Worm (Caenorhabditis elegans): ENCODE data around the gene T28D6.7.

The T28D6.7 gene

DNA sequence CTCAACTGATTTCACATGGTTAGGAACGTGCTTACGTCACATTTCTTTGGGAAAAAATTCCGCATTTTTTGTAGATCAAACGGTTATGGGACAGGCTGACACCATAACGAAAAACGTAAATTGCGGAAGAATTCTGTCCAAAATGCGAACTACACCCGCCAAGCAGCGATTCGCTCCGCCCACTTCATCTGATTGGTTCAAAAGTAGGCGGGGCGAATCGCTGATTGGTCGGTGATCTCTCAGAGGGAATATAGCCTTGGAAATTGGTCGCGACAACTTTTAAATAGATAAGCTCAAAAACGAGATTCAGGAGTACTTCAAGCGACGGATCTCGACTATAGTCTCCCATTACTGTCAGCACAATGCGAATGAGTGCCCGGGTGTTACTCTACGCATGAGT, 8.7 kb downstream of the T28D6.7 start:
- TF ChIP-seq F13C5.2 (tag; optimal IDR thresholded peaks at IDR 0.05) (no peak), tbx-11 (GFP tag; IDR thresholded peaks at IDR 0.05) (no peak), hmbx-1 (tag; optimal IDR thresholded peaks at IDR 0.05) (no peak), scrt-1 (GFP tag; IDR thresholded peaks at IDR 0.05) (no peak), B0310.2 (tag; optimal IDR thresholded peaks at IDR 0.05) (no peak), sea-1 (GFP tag; conservative IDR thresholded peaks at IDR 0.05) (no peak), ets-7 (tag; optimal IDR thresholded peaks at IDR 0.05) (no peak), hmg-4 (GFP tag; optimal IDR thresholded peaks at IDR 0.05) (no peak), pes-1 (GFP tag; IDR thresholded peaks at IDR 0.05) (no peak), tbx-37 (GFP tag; conservative IDR thresholded peaks at IDR 0.05) (no peak), aly-1 (tag; optimal IDR thresholded peaks at IDR 0.05) (no peak), flt-1 (GFP tag; IDR thresholded peaks at IDR 0.05) (no peak), hnd-1 (tag; optimal IDR thresholded peaks at IDR 0.05) (no peak)

DNA sequence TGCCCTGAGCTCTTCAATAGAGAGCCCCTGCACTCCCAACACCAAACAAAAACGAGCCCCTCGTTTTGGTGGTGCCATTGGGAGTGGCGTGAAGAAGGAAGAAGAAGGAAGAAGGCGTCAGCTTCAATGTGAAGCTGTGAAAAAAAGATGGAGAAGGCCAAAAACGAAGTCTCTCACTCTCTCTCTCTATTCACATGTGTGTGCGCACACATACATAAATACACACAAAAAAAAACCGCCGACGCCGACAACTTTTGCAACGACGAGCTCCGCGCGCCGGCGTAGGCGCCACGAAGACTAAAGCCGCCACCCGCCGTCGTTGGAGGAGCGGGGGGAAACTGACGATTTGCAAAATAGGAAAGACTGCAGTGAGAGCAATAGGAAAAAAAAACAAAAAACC, 10.2 kb downstream of the T28D6.7 start:
- TF ChIP-seq B0310.2 (tag; optimal IDR thresholded peaks at IDR 0.05): no peak
- TF ChIP-seq pes-1 (GFP tag; IDR thresholded peaks at IDR 0.05): no peak
- TF ChIP-seq tra-4 (tag; optimal IDR thresholded peaks at IDR 0.05): no peak
- TF ChIP-seq flt-1 (GFP tag; IDR thresholded peaks at IDR 0.05): no peak
- TF ChIP-seq sea-1 (GFP tag; conservative IDR thresholded peaks at IDR 0.05): no peak
- TF ChIP-seq hmg-4 (GFP tag; optimal IDR thresholded peaks at IDR 0.05): no peak
- no peak for TF ChIP-seq tbx-11 (GFP tag; IDR thresholded peaks at IDR 0.05)
- no peak for TF ChIP-seq ama-1 (optimal IDR thresholded peaks at IDR 0.05)
- TF ChIP-seq hnd-1 (tag; optimal IDR thresholded peaks at IDR 0.05): no peak
- TF ChIP-seq ceh-36 (tag; optimal IDR thresholded peaks at IDR 0.05): no peak
- no peak for TF ChIP-seq ets-7 (tag; optimal IDR thresholded peaks at IDR 0.05)
- no peak for TF ChIP-seq aly-1 (tag; optimal IDR thresholded peaks at IDR 0.05)
- TF ChIP-seq tbx-37 (GFP tag; conservative IDR thresholded peaks at IDR 0.05): no peak
- no peak for TF ChIP-seq ceh-13 (GFP tag; optimal IDR thresholded peaks at IDR 0.05)
- TF ChIP-seq scrt-1 (GFP tag; IDR thresholded peaks at IDR 0.05): no peak
- no peak for TF ChIP-seq F13C5.2 (tag; optimal IDR thresholded peaks at IDR 0.05)
- no peak for TF ChIP-seq hmbx-1 (tag; optimal IDR thresholded peaks at IDR 0.05)

DNA sequence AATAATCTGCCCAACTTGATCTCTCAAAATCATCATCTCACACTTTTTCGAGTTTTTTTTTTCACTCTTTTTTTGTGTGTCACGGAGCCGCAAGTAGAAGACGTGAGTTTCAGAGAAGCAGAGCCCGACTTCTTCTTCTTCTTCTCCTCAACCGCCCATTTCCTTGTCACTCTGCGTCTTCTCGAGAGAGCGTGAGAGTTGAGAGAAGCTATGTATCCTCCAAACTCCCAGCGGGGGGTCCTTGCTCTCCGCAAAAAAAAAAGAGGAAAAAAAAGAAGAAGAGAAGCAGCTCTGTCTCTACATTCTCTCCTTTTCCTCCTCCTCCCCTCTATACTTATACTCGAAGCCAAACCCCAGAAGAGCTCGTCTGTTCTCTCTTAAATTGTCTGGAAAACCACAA, 11.9 kb downstream of the T28D6.7 start:
- TF ChIP-seq sea-1 (GFP tag; conservative IDR thresholded peaks at IDR 0.05) (no peak), flt-1 (GFP tag; IDR thresholded peaks at IDR 0.05) (no peak), ama-1 (optimal IDR thresholded peaks at IDR 0.05) (no peak), hmg-4 (GFP tag; optimal IDR thresholded peaks at IDR 0.05) (no peak), F13C5.2 (tag; optimal IDR thresholded peaks at IDR 0.05) (no peak), ets-7 (tag; optimal IDR thresholded peaks at IDR 0.05) (no peak), hnd-1 (tag; optimal IDR thresholded peaks at IDR 0.05) (no peak), scrt-1 (GFP tag; IDR thresholded peaks at IDR 0.05) (no peak), tbx-11 (GFP tag; IDR thresholded peaks at IDR 0.05) (no peak), ceh-36 (tag; optimal IDR thresholded peaks at IDR 0.05) (no peak)

DNA sequence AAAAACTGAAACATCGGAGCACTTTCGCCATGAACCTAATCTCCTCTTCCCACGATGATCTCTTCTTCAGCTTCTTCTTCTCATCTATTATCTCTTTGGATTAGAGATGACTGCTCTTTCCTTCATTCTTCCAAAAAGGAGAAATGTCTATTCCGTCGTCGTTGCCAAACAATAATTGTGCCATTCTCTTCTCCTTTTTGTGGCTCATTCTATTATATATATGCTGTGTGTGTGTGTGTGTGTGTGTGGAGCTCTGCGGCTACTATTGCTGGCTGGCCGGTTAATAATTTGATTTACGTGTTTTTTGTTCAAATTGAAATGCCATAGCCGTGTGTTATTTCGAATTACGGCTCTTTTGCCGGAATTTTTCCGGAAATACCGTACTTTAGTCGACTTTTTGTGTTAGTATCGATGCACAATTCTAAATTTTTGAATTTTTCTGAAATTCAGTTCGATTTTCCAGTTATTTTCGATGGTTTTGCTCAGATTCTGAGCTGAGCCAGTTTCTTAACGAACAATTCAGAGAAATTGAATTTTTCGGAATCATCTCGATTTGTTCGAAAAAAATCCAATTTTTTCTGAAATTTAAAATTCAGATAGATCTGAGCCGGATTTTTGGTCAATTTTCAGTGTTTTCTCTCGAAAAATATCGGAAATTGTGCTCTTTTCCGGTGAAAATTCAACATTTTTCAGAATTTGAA, 13.1 kb downstream of the T28D6.7 start, which contains the start of gene T28D6.5:
Gene T28D6.5, plus strand, starts transcription at position 651 of the 701 bp plus-strand sequence.
- TF ChIP-seq scrt-1 (GFP tag; IDR thresholded peaks at IDR 0.05) (no peak), ceh-36 (tag; optimal IDR thresholded peaks at IDR 0.05) (no peak), sea-1 (GFP tag; conservative IDR thresholded peaks at IDR 0.05) (no peak), ceh-13 (GFP tag; optimal IDR thresholded peaks at IDR 0.05) (no peak), tbx-11 (GFP tag; IDR thresholded peaks at IDR 0.05) (no peak), hmg-4 (GFP tag; optimal IDR thresholded peaks at IDR 0.05) (no peak), F13C5.2 (tag; optimal IDR thresholded peaks at IDR 0.05) (no peak), ets-7 (tag; optimal IDR thresholded peaks at IDR 0.05) (no peak), tbx-37 (GFP tag; conservative IDR thresholded peaks at IDR 0.05) (no peak), B0310.2 (tag; optimal IDR thresholded peaks at IDR 0.05) (no peak), ama-1 (optimal IDR thresholded peaks at IDR 0.05) (no peak)

DNA sequence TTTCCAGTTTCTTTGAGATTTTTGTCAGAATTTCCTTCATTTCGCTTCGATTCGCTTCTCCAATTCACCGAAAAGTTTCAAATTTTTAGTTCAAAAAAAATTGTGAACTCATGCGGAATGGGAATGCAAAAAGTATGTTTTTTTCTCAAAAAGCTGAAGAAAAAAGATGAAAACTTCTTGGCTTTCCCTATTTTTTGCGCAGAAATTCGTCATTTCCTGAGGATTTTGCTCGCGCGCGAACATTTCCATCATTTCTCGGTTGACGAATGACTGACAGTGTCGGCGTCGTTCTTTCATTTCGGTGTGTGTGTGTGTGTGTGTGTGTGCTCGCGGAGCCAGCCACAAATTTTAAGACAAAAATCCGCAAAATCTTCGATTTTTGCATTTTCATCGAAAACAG, 14.0 kb downstream of the T28D6.7 start:
- TF ChIP-seq B0310.2 (tag; optimal IDR thresholded peaks at IDR 0.05) (no peak), pes-1 (GFP tag; IDR thresholded peaks at IDR 0.05) (no peak), tbx-37 (GFP tag; conservative IDR thresholded peaks at IDR 0.05) (no peak), flt-1 (GFP tag; IDR thresholded peaks at IDR 0.05) (no peak), aly-1 (tag; optimal IDR thresholded peaks at IDR 0.05) (no peak), ets-7 (tag; optimal IDR thresholded peaks at IDR 0.05) (no peak), ceh-13 (GFP tag; optimal IDR thresholded peaks at IDR 0.05) (no peak), hmg-4 (GFP tag; optimal IDR thresholded peaks at IDR 0.05) (no peak), ama-1 (optimal IDR thresholded peaks at IDR 0.05) (no peak)

DNA sequence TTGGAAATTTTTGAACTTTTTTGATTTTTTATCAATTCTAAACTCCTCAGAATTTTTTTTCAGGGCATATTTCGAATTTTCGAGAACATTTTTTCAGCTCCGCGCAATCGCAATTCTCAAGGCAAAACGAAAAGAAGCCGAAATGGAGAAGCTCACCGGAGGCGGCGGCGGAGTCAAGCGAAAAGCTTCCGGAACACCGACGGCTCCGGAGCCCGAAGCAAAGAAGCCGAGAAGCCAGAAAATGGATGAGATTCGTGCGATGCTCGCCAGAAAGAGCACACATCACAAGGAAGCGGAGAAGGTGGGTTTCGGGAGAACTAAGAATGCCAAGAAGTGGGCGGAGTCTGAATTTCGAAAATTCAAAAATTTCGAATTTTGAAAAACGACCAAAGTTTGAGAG, 22.2 kb downstream of the T28D6.7 start:
- TF ChIP-seq hmbx-1 (tag; optimal IDR thresholded peaks at IDR 0.05): no peak
- TF ChIP-seq tbx-11 (GFP tag; IDR thresholded peaks at IDR 0.05): no peak
- no peak for TF ChIP-seq B0310.2 (tag; optimal IDR thresholded peaks at IDR 0.05)
- no peak for TF ChIP-seq aly-1 (tag; optimal IDR thresholded peaks at IDR 0.05)
- TF ChIP-seq ama-1 (optimal IDR thresholded peaks at IDR 0.05): no peak
- TF ChIP-seq hnd-1 (tag; optimal IDR thresholded peaks at IDR 0.05): no peak
- no peak for TF ChIP-seq hmg-4 (GFP tag; optimal IDR thresholded peaks at IDR 0.05)
- no peak for TF ChIP-seq F13C5.2 (tag; optimal IDR thresholded peaks at IDR 0.05)
- TF ChIP-seq pes-1 (GFP tag; IDR thresholded peaks at IDR 0.05): no peak
- TF ChIP-seq tra-4 (tag; optimal IDR thresholded peaks at IDR 0.05): no peak
- no peak for TF ChIP-seq ceh-13 (GFP tag; optimal IDR thresholded peaks at IDR 0.05)
- TF ChIP-seq ets-7 (tag; optimal IDR thresholded peaks at IDR 0.05): no peak
- TF ChIP-seq tbx-37 (GFP tag; conservative IDR thresholded peaks at IDR 0.05): no peak
- TF ChIP-seq flt-1 (GFP tag; IDR thresholded peaks at IDR 0.05): no peak
- TF ChIP-seq ceh-36 (tag; optimal IDR thresholded peaks at IDR 0.05): no peak
- TF ChIP-seq sea-1 (GFP tag; conservative IDR thresholded peaks at IDR 0.05): no peak
- TF ChIP-seq scrt-1 (GFP tag; IDR thresholded peaks at IDR 0.05): no peak

DNA sequence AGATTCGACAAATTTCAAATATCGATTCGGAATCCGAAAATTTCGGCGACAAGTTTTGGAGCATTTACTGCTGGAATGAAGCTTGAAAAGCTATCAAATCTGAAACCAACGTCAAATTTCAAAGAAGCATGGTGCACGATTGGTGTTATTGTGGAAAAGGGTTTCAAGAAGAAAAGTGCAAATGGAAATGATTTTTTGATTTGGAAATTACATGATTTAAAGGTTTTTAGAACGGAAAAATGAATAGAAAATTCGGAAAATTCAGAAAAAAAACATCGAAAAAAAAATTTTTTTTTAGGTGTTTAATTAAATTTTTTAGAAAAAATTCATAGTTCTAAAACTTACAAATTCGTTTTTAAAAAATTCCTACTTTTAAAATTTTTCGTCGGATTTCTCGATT, 28.2 kb downstream of the T28D6.7 start, which contains the start of gene teg-1:
Gene teg-1, minus strand, starts transcription at position 101 of the 400 bp plus-strand sequence.
- TF ChIP-seq sea-1 (GFP tag; conservative IDR thresholded peaks at IDR 0.05) (no peak), F13C5.2 (tag; optimal IDR thresholded peaks at IDR 0.05) (no peak), ama-1 (optimal IDR thresholded peaks at IDR 0.05) (no peak), hmbx-1 (tag; optimal IDR thresholded peaks at IDR 0.05) (no peak), tra-4 (tag; optimal IDR thresholded peaks at IDR 0.05) (no peak), tbx-11 (GFP tag; IDR thresholded peaks at IDR 0.05) (no peak), aly-1 (tag; optimal IDR thresholded peaks at IDR 0.05) (no peak), flt-1 (GFP tag; IDR thresholded peaks at IDR 0.05) (no peak), pes-1 (GFP tag; IDR thresholded peaks at IDR 0.05) (no peak), ceh-36 (tag; optimal IDR thresholded peaks at IDR 0.05) (no peak), ets-7 (tag; optimal IDR thresholded peaks at IDR 0.05) (no peak), ceh-13 (GFP tag; optimal IDR thresholded peaks at IDR 0.05) (no peak), B0310.2 (tag; optimal IDR thresholded peaks at IDR 0.05) (no peak), hnd-1 (tag; optimal IDR thresholded peaks at IDR 0.05) (no peak), tbx-37 (GFP tag; conservative IDR thresholded peaks at IDR 0.05) (no peak), scrt-1 (GFP tag; IDR thresholded peaks at IDR 0.05) (no peak), hmg-4 (GFP tag; optimal IDR thresholded peaks at IDR 0.05) (no peak)
